Fruit fly (Drosophila melanogaster) whole organism, embryonic: ENCODE data around the gene asun.

Source experiments
- Aef1 ChIP-seq: fragments of 200-800 bp; sonication (Bioruptor generic); IDR thresholded peaks from 3 replicates; pipeline ENCODE4 v1.3.6; 2022; ENCODE audit warnings: missing biosample characterization, missing genetic modification characterization
- Bteb2 ChIP-seq: fragments of 200-800 bp; sonication (Bioruptor generic); optimal IDR thresholded peaks from 2 replicates; lab custom pipeline; 2016; ENCODE audit warnings: missing biosample characterization, missing genetic modification characterization
- CG10147 ChIP-seq: fragments of 200-800 bp; sonication (Bioruptor generic); optimal IDR thresholded peaks from 2 replicates; lab custom pipeline; 2019; ENCODE audit warnings: missing biosample characterization, mild to moderate bottlenecking, missing genetic modification characterization, moderate library complexity
- CG11504 ChIP-seq: fragments of 200-800 bp; sonication (Bioruptor generic); optimal IDR thresholded peaks from 3 replicates; lab custom pipeline; 2019; ENCODE audit warnings: missing biosample characterization, mild to moderate bottlenecking, missing genetic modification characterization, moderate library complexity
- CG11696 ChIP-seq: fragments of 200-800 bp; sonication (Bioruptor generic); IDR thresholded peaks from 2 replicates; pipeline ENCODE4 v1.3.6; 2022; ENCODE audit warnings: missing biosample characterization, missing genetic modification characterization
- CG12236 ChIP-seq: fragments of 200-800 bp; sonication (Bioruptor generic); optimal IDR thresholded peaks from 2 replicates; lab custom pipeline; 2016; ENCODE audit warnings: missing biosample characterization, missing genetic modification characterization
- CG12769 ChIP-seq: fragments of 200-800 bp; sonication (Bioruptor generic); optimal IDR thresholded peaks from 2 replicates; lab custom pipeline; 2019; ENCODE audit warnings: missing biosample characterization, mild to moderate bottlenecking, missing genetic modification characterization, moderate library complexity
- CG13296 ChIP-seq: fragments of 200-800 bp; sonication (Bioruptor generic); optimal IDR thresholded peaks from 3 replicates; lab custom pipeline; 2018; ENCODE audit warnings: missing biosample characterization, mild to moderate bottlenecking, missing genetic modification characterization
- CG14441 ChIP-seq: fragments of 200-800 bp; sonication (Bioruptor generic); IDR thresholded peaks from 2 replicates; pipeline ENCODE4 v1.3.6; 2022; ENCODE audit warnings: missing biosample characterization, missing genetic modification characterization
- CG15269 ChIP-seq: fragments of 200-800 bp; sonication (Bioruptor generic); optimal IDR thresholded peaks from 2 replicates; lab custom pipeline; 2018; ENCODE audit warnings: missing biosample characterization, mild to moderate bottlenecking, missing genetic modification characterization, moderate library complexity
- CG15514 ChIP-seq: fragments of 200-800 bp; sonication (Bioruptor generic); optimal IDR thresholded peaks from 3 replicates; lab custom pipeline; 2017; ENCODE audit warnings: missing biosample characterization, missing genetic modification characterization, mild to moderate bottlenecking, moderate library complexity, missing genetic modification reagents
- CG15601 ChIP-seq: fragments of 200-800 bp; sonication (Bioruptor generic); optimal IDR thresholded peaks from 3 replicates; lab custom pipeline; 2019; ENCODE audit warnings: missing biosample characterization, mild to moderate bottlenecking, missing genetic modification characterization, moderate library complexity
- CG1647 ChIP-seq: fragments of 200-800 bp; sonication (Bioruptor generic); optimal IDR thresholded peaks from 3 replicates; lab custom pipeline; 2016; ENCODE audit warnings: missing biosample characterization, missing genetic modification characterization
- CG16815 ChIP-seq: fragments of 200-800 bp; sonication (Bioruptor generic); optimal IDR thresholded peaks from 3 replicates; lab custom pipeline; 2017; ENCODE audit warnings: missing biosample characterization, mild to moderate bottlenecking, missing genetic modification characterization
- CG16863 ChIP-seq: fragments of 200-800 bp; sonication (Bioruptor generic); optimal IDR thresholded peaks from 3 replicates; lab custom pipeline; 2016; ENCODE audit warnings: missing biosample characterization, missing genetic modification characterization
- CG2116 ChIP-seq: fragments of 200-800 bp; sonication (Bioruptor generic); optimal IDR thresholded peaks from 3 replicates; lab custom pipeline; 2018; ENCODE audit warnings: missing biosample characterization, mild to moderate bottlenecking, missing genetic modification characterization
- CG33213 ChIP-seq: fragments of 200-800 bp; sonication (Bioruptor generic); optimal IDR thresholded peaks from 3 replicates; lab custom pipeline; 2016; ENCODE audit warnings: missing biosample characterization, missing genetic modification characterization
- CG3838 ChIP-seq: fragments of 200-800 bp; sonication (Bioruptor generic); optimal IDR thresholded peaks from 3 replicates; lab custom pipeline; 2016; ENCODE audit warnings: missing biosample characterization, missing genetic modification characterization
- CG4617 ChIP-seq: fragments of 200-800 bp; sonication (Bioruptor generic); optimal IDR thresholded peaks from 3 replicates; lab custom pipeline; 2016; ENCODE audit warnings: missing biosample characterization, missing genetic modification characterization, borderline replicate concordance
- CG5180 ChIP-seq: fragments of 200-800 bp; sonication (Bioruptor generic); optimal IDR thresholded peaks from 3 replicates; lab custom pipeline; 2017; ENCODE audit warnings: missing biosample characterization, missing genetic modification characterization, mild to moderate bottlenecking, moderate library complexity, missing genetic modification reagents
- CG6254 ChIP-seq: fragments of 200-800 bp; sonication (Bioruptor generic); optimal IDR thresholded peaks from 3 replicates; lab custom pipeline; 2017; ENCODE audit warnings: mild to moderate bottlenecking, missing biosample characterization, missing genetic modification reagents, missing genetic modification characterization
- CG6765 ChIP-seq: fragments of 200-800 bp; sonication (Bioruptor generic); optimal IDR thresholded peaks from 3 replicates; lab custom pipeline; 2017; ENCODE audit warnings: missing biosample characterization, mild to moderate bottlenecking, missing genetic modification characterization
- CG9215 ChIP-seq: fragments of 200-800 bp; sonication (Bioruptor generic); IDR thresholded peaks from 2 replicates; pipeline ENCODE4 v1.3.6; 2022; ENCODE audit warnings: missing biosample characterization, missing genetic modification characterization
- E2f1 ChIP-seq: fragments of 200-800 bp; sonication (Bioruptor generic); IDR thresholded peaks from 2 replicates; pipeline ENCODE4 v1.3.6; 2022; ENCODE audit warnings: missing biosample characterization, missing genetic modification characterization
- Ets65A ChIP-seq: fragments of 200-800 bp; sonication (Bioruptor generic); peaks from one replicate; lab custom pipeline; 2016; ENCODE audit warnings: missing biosample characterization, missing genetic modification characterization
- HmgD ChIP-seq: fragments of 200-800 bp; sonication (Bioruptor generic); optimal IDR thresholded peaks from 3 replicates; lab custom pipeline; 2016; ENCODE audit warnings: missing biosample characterization, missing genetic modification characterization
- Med ChIP-seq: fragments of 200-800 bp; sonication (Bioruptor generic); peaks from one replicate; lab custom pipeline; 2016; ENCODE audit warnings: missing biosample characterization, missing genetic modification characterization, mild to moderate bottlenecking, inconsistent platforms, moderate library complexity
- Poxn ChIP-seq: fragments of 200-800 bp; sonication (Bioruptor generic); IDR thresholded peaks from 2 replicates; pipeline ENCODE4 v1.3.6; 2022; ENCODE audit warnings: missing biosample characterization, missing genetic modification characterization
- Stat92E ChIP-seq, 3 experiments: fragments of >200 bp in 2 of 3; fragments of 200-800 bp in 1 of 3; sonication (Bioruptor generic) in 1 of 3; optimal IDR thresholded peaks; 2 replicates each; lab custom pipeline; 2017 to 2019; ENCODE audit warnings: missing biosample characterization in 3 of 3, missing genetic modification characterization in 3 of 3, mild to moderate bottlenecking in 1 of 3, moderate library complexity in 1 of 3
- al ChIP-seq: fragments of 200-800 bp; sonication (Bioruptor generic); IDR thresholded peaks from 2 replicates; pipeline ENCODE4 v1.3.6; 2022; ENCODE audit warnings: missing biosample characterization, missing genetic modification characterization
- aop ChIP-seq: fragments of 200-800 bp; sonication (Bioruptor generic); IDR thresholded peaks from 2 replicates; pipeline ENCODE4 v1.3.6; 2022; ENCODE audit warnings: missing biosample characterization, missing genetic modification characterization
- chn ChIP-seq: fragments of 200-800 bp; sonication (Bioruptor generic); optimal IDR thresholded peaks from 2 replicates; lab custom pipeline; 2016; ENCODE audit warnings: missing biosample characterization, missing genetic modification characterization
- croc ChIP-seq: fragments of 200-800 bp; sonication (Bioruptor generic); conservative IDR thresholded peaks from 3 replicates; pipeline ENCODE4 v1.3.6; 2022; ENCODE audit warnings: missing biosample characterization, missing genetic modification characterization
- crp ChIP-seq, 2 experiments: fragments of 200-800 bp; sonication (Bioruptor generic); optimal IDR thresholded peaks; 2 replicates in 1 of 2; 3 replicates in 1 of 2; lab custom pipeline; 2017; ENCODE audit warnings: missing biosample characterization in 2 of 2, missing genetic modification characterization in 2 of 2, mild to moderate bottlenecking in 1 of 2, moderate library complexity in 1 of 2
- dysf ChIP-seq: fragments of 200-800 bp; sonication (Bioruptor generic); IDR thresholded peaks from 3 replicates; pipeline ENCODE4 v1.3.6; 2022; ENCODE audit warnings: missing biosample characterization, missing genetic modification characterization
- ewg ChIP-seq: fragments of 200-800 bp; sonication (Bioruptor generic); optimal IDR thresholded peaks from 3 replicates; lab custom pipeline; 2017; ENCODE audit warnings: mild to moderate bottlenecking, missing biosample characterization, missing genetic modification reagents, missing genetic modification characterization
- exex ChIP-seq: fragments of 200-800 bp; sonication (Bioruptor generic); optimal IDR thresholded peaks from 4 replicates; lab custom pipeline; 2018; ENCODE audit warnings: missing biosample characterization, mild to moderate bottlenecking, missing genetic modification characterization, moderate library complexity
- fd3F ChIP-seq: fragments of 200-800 bp; sonication (Bioruptor generic); optimal IDR thresholded peaks from 2 replicates; lab custom pipeline; 2018; ENCODE audit warnings: missing biosample characterization, mild to moderate bottlenecking, missing genetic modification characterization, moderate library complexity
- gsb ChIP-seq: fragments of 200-800 bp; sonication (Bioruptor generic); IDR thresholded peaks from 2 replicates; pipeline ENCODE4 v1.3.6; 2022; ENCODE audit warnings: missing biosample characterization, missing genetic modification characterization
- gsb-n ChIP-seq: fragments of 200-800 bp; sonication (Bioruptor generic); optimal IDR thresholded peaks from 3 replicates; lab custom pipeline; 2018; ENCODE audit warnings: missing biosample characterization, mild to moderate bottlenecking, missing genetic modification characterization
- hbn ChIP-seq: fragments of 200-800 bp; sonication (Bioruptor generic); IDR thresholded peaks from 2 replicates; pipeline ENCODE4 v1.3.6; 2022; ENCODE audit warnings: missing biosample characterization, missing genetic modification characterization; ENCODE audit not compliant: partially characterized antibody
- jigr1 ChIP-seq: fragments of 200-800 bp; sonication (Bioruptor generic); IDR thresholded peaks from 3 replicates; pipeline ENCODE4 v1.3.6; 2022; ENCODE audit warnings: missing biosample characterization, missing genetic modification characterization
- lmd ChIP-seq: fragments of 200-800 bp; sonication (Bioruptor generic); IDR thresholded peaks from 2 replicates; pipeline ENCODE4 v1.3.6; 2022; ENCODE audit warnings: missing biosample characterization, missing genetic modification characterization
- nerfin-2 ChIP-seq: fragments of 200-800 bp; sonication (Bioruptor generic); IDR thresholded peaks from 2 replicates; pipeline ENCODE4 v1.3.6; 2022; ENCODE audit warnings: missing biosample characterization, missing genetic modification characterization; ENCODE audit not compliant: partially characterized antibody
- oc ChIP-seq: fragments of 200-800 bp; sonication (Bioruptor generic); optimal IDR thresholded peaks from 2 replicates; lab custom pipeline; 2018; ENCODE audit warnings: missing biosample characterization, mild to moderate bottlenecking, missing genetic modification characterization, moderate library complexity
- pfk ChIP-seq: fragments of 200-800 bp; sonication (Bioruptor generic); optimal IDR thresholded peaks from 2 replicates; lab custom pipeline; 2018; ENCODE audit warnings: missing biosample characterization, mild to moderate bottlenecking, missing genetic modification characterization, moderate library complexity
- repo ChIP-seq: fragments of 200-800 bp; sonication (Bioruptor generic); optimal IDR thresholded peaks from 2 replicates; lab custom pipeline; 2016; ENCODE audit warnings: missing biosample characterization, missing genetic modification characterization
- sens ChIP-seq: fragments of 200-800 bp; sonication (Bioruptor generic); peaks from one replicate; lab custom pipeline; 2016; ENCODE audit warnings: missing biosample characterization, missing genetic modification characterization
- tin ChIP-seq: fragments of 200-800 bp; sonication (Bioruptor generic); optimal IDR thresholded peaks from 3 replicates; lab custom pipeline; 2016; ENCODE audit warnings: missing biosample characterization, missing genetic modification characterization
- tll ChIP-seq, 2 experiments: fragments of 200-800 bp in 1 of 2; fragments of >200 bp in 1 of 2; sonication (Bioruptor generic) in 1 of 2; optimal IDR thresholded peaks; 2 replicates each; lab custom pipeline; 2017 to 2019; ENCODE audit warnings: missing biosample characterization in 2 of 2, missing genetic modification characterization in 2 of 2, mild to moderate bottlenecking in 1 of 2, moderate library complexity in 1 of 2
- vfl ChIP-seq: fragments of 200-800 bp; sonication (Bioruptor generic); optimal IDR thresholded peaks from 2 replicates; lab custom pipeline; 2016; ENCODE audit warnings: missing biosample characterization, missing genetic modification characterization
- yki ChIP-seq: fragments of >200 bp; optimal IDR thresholded peaks from 3 replicates; lab custom pipeline; 2018

The asun gene

DNA sequence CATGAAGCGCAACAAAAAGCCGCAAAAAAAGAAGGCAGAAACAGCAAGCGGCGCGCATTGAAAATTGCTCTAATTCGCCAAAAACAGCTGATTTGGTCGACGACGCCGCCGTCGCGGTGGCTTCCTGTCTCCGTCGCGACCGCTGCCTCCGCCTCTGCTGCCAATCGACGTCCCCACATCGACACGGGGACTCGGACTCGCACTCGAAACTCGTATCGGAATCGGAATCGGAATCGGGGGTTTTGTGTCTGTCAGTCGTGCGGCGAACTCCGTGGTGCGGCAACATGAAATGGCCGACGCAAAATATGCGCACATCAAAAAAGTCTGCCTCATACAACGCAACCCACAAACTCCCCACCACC, 12.2 kb upstream of the asun start (continued):
- TF ChIP-seq CG9215 (GFP tag; lab: Robert Waterston, UW) (no peak), CG33213 (GFP tag; lab: Kevin White, UChicago) (no peak), nerfin-2 (no peak), pfk (GFP tag; lab: Kevin White, UChicago) (no peak), sens (no peak), tin (GFP tag; lab: Kevin White, UChicago) (no peak), CG5180 (GFP tag; lab: Kevin White, UChicago) (peak; percentile 15), CG15269 (tag; lab: Kevin White, UChicago) (peak; percentile 3), fd3F (GFP tag; lab: Kevin White, UChicago) (no peak), vfl (GFP tag; lab: Kevin White, UChicago) (no peak), CG6254 (GFP tag; lab: Kevin White, UChicago) (no peak), CG12236 (GFP tag; lab: Kevin White, UChicago) (no peak), croc (GFP tag; lab: Robert Waterston, UW) (no peak), exex (tag; lab: Kevin White, UChicago) (no peak), Aef1 (GFP tag; lab: Robert Waterston, UW) (no peak), CG4617 (GFP tag; lab: Kevin White, UChicago) (no peak), CG16863 (GFP tag; lab: Kevin White, UChicago) (no peak), gsb-n (tag; lab: Kevin White, UChicago) (no peak), HmgD (GFP tag; lab: Kevin White, UChicago) (no peak), Poxn (no peak), CG14441 (GFP tag; lab: Robert Waterston, UW) (no peak), aop (GFP tag; lab: Robert Waterston, UW) (no peak), Med (peak; percentile 71), CG1647 (GFP tag; lab: Kevin White, UChicago) (no peak), repo (GFP tag; lab: Kevin White, UChicago) (no peak), crp (GFP tag; optimal IDR thresholded peaks at IDR 0.05; lab: Kevin White, UChicago) (peak in 1 of 2 experiments; percentile 50), E2f1 (GFP tag; lab: Robert Waterston, UW) (no peak), CG10147 (no peak), gsb (GFP tag; lab: Robert Waterston, UW) (no peak), CG6765 (GFP tag; lab: Kevin White, UChicago) (peak; percentile 22), lmd (GFP tag; lab: Robert Waterston, UW) (no peak), dysf (GFP tag; lab: Robert Waterston, UW) (no peak), ewg (no peak), CG11504 (tag; lab: Kevin White, UChicago) (peak; percentile 37), CG2116 (GFP tag; lab: Kevin White, UChicago) (no peak), hbn (GFP tag; lab: Robert Waterston, UW) (no peak), oc (tag; lab: Kevin White, UChicago) (no peak), CG15601 (tag; lab: Kevin White, UChicago) (no peak), Ets65A (GFP tag; lab: Kevin White, UChicago) (no peak), Bteb2 (no peak), CG13296 (GFP tag; lab: Kevin White, UChicago) (no peak), tll (GFP tag; optimal IDR thresholded peaks at IDR 0.05; lab: Kevin White, UChicago) (no peak), CG3838 (GFP tag; lab: Kevin White, UChicago) (no peak), al (GFP tag; lab: Robert Waterston, UW) (no peak), CG16815 (GFP tag; lab: Kevin White, UChicago) (no peak), yki (lab: Kevin White, UChicago) (no peak), Stat92E (GFP tag; optimal IDR thresholded peaks at IDR 0.05; lab: Kevin White, UChicago) (no peak), jigr1 (GFP tag; lab: Robert Waterston, UW) (no peak), CG12769 (tag; lab: Kevin White, UChicago) (peak; percentile 21), CG15514 (GFP tag; lab: Kevin White, UChicago) (peak; percentile 44), chn (GFP tag; lab: Kevin White, UChicago) (no peak), CG11696 (GFP tag; lab: Robert Waterston, UW) (no peak)
